Worm (Caenorhabditis elegans) whole organism, L3 larva: Measurements from ENCODE around the gene T28H10.2.
A peak's percentile ranks its signal among the peaks of the same experiment; 100 is the strongest.

Source experiments
- ZK546.5 ChIP-seq: sonication (generic microtip); optimal IDR thresholded peaks from 2 replicates; lab custom pipeline; 2017; ENCODE audit warnings: missing biosample characterization, missing genetic modification characterization
- aly-2 ChIP-seq: fragments of 150-350 bp; optimal IDR thresholded peaks from 2 replicates; lab custom pipeline; 2014; ENCODE audit warnings: missing biosample characterization, missing genetic modification characterization
- ama-1 ChIP-seq: fragments of 150-350 bp; optimal IDR thresholded peaks from 2 replicates; lab custom pipeline; 2018
- ceh-16 ChIP-seq: sonication (generic microtip); optimal IDR thresholded peaks from 2 replicates; lab custom pipeline; 2017; ENCODE audit warnings: missing biosample characterization, missing genetic modification characterization
- ceh-28 ChIP-seq: fragments of 150-350 bp; optimal IDR thresholded peaks from 2 replicates; lab custom pipeline; 2014; ENCODE audit warnings: missing biosample characterization, missing genetic modification reagents, missing genetic modification characterization
- ceh-82 ChIP-seq: fragments of 150-350 bp; optimal IDR thresholded peaks from 2 replicates; lab custom pipeline; 2014; ENCODE audit warnings: missing biosample characterization, missing genetic modification characterization
- ceh-9 ChIP-seq: sonication (generic microtip); optimal IDR thresholded peaks from 2 replicates; lab custom pipeline; 2018; ENCODE audit warnings: missing biosample characterization, missing genetic modification characterization
- daf-12 ChIP-seq: fragments of 150-350 bp; optimal IDR thresholded peaks from 2 replicates; lab custom pipeline; 2014; ENCODE audit warnings: missing biosample characterization, missing genetic modification reagents, missing genetic modification characterization
- egl-27 ChIP-seq: sonication (generic microtip); optimal IDR thresholded peaks from 4 replicates; lab custom pipeline; 2017; ENCODE audit warnings: missing biosample characterization, missing genetic modification reagents, missing genetic modification characterization
- egl-5 ChIP-seq: fragments of 150-350 bp; optimal IDR thresholded peaks from 2 replicates; lab custom pipeline; 2017; ENCODE audit warnings: missing biosample characterization, missing genetic modification reagents, missing genetic modification characterization, inconsistent platforms
- elt-1 ChIP-seq: fragments of 150-350 bp; optimal IDR thresholded peaks from 2 replicates; lab custom pipeline; 2014; ENCODE audit warnings: missing biosample characterization, missing genetic modification characterization
- elt-2 ChIP-seq: sonication (generic microtip); optimal IDR thresholded peaks from 2 replicates; lab custom pipeline; 2016; ENCODE audit warnings: missing genetic modification reagents, mild to moderate bottlenecking, missing genetic modification characterization, missing compliant biosample characterization
- elt-3 ChIP-seq, 3 experiments: fragments of 150-350 bp in 1 of 3; sonication (generic microtip) in 2 of 3; optimal IDR thresholded peaks; 2 replicates in 2 of 3; 4 replicates in 1 of 3; lab custom pipeline; 2014 to 2017; ENCODE audit warnings: missing biosample characterization in 3 of 3, missing genetic modification characterization in 3 of 3
- eor-1 ChIP-seq, 2 experiments: fragments of 150-350 bp; optimal IDR thresholded peaks; 2 replicates each; lab custom pipeline; 2014 to 2018; ENCODE audit warnings: missing biosample characterization in 2 of 2, missing genetic modification characterization in 2 of 2
- fkh-10 ChIP-seq: sonication (generic microtip); optimal IDR thresholded peaks from 2 replicates; lab custom pipeline; 2017; ENCODE audit warnings: missing biosample characterization, missing genetic modification reagents, missing genetic modification characterization
- fkh-2 ChIP-seq: fragments of 150-350 bp; optimal IDR thresholded peaks from 2 replicates; lab custom pipeline; 2014; ENCODE audit warnings: missing biosample characterization, missing genetic modification reagents, missing genetic modification characterization
- fos-1 ChIP-seq: fragments of 150-350 bp; optimal IDR thresholded peaks from 2 replicates; lab custom pipeline; 2014; ENCODE audit warnings: missing biosample characterization, missing genetic modification characterization
- hmg-11 ChIP-seq: sonication (generic microtip); optimal IDR thresholded peaks from 2 replicates; lab custom pipeline; 2016; ENCODE audit warnings: missing genetic modification characterization, missing compliant biosample characterization
- jun-1 ChIP-seq: fragments of 150-350 bp; optimal IDR thresholded peaks from 2 replicates; lab custom pipeline; 2014; ENCODE audit warnings: missing biosample characterization, missing genetic modification reagents, missing genetic modification characterization
- lin-15B ChIP-seq: fragments of 150-350 bp; optimal IDR thresholded peaks from 2 replicates; lab custom pipeline; 2014; ENCODE audit warnings: missing biosample characterization, missing genetic modification characterization
- lin-39 ChIP-seq: fragments of 150-350 bp; optimal IDR thresholded peaks from 2 replicates; lab custom pipeline; 2018; ENCODE audit warnings: missing biosample characterization, missing genetic modification reagents, missing genetic modification characterization
- lsy-12 ChIP-seq: sonication (generic microtip); optimal IDR thresholded peaks from 2 replicates; lab custom pipeline; 2016; ENCODE audit warnings: mild to moderate bottlenecking, missing genetic modification characterization, missing compliant biosample characterization
- mdl-1 ChIP-seq: fragments of 150-350 bp; optimal IDR thresholded peaks from 2 replicates; lab custom pipeline; 2014; ENCODE audit warnings: missing biosample characterization, missing genetic modification characterization
- mml-1 ChIP-seq: fragments of 150-350 bp; sonication (generic microtip); optimal IDR thresholded peaks from 3 replicates; lab custom pipeline; 2014; ENCODE audit warnings: missing biosample characterization, missing genetic modification characterization
- nfya-1 ChIP-seq: sonication (generic microtip); optimal IDR thresholded peaks from 2 replicates; lab custom pipeline; 2017; ENCODE audit warnings: missing genetic modification characterization, mild to moderate bottlenecking, missing compliant biosample characterization, antibody characterized with exemption, moderate library complexity; ENCODE audit not compliant: insufficient read depth
- nhr-12 ChIP-seq: fragments of 150-350 bp; optimal IDR thresholded peaks from 2 replicates; lab custom pipeline; 2014; ENCODE audit warnings: missing biosample characterization, missing genetic modification characterization
- nhr-23 ChIP-seq: fragments of 150-350 bp; optimal IDR thresholded peaks from 2 replicates; lab custom pipeline; 2014; ENCODE audit warnings: missing biosample characterization, missing genetic modification reagents, missing genetic modification characterization
- nhr-237 ChIP-seq: fragments of 150-350 bp; optimal IDR thresholded peaks from 2 replicates; lab custom pipeline; 2014; ENCODE audit warnings: missing biosample characterization, missing genetic modification characterization
- nhr-25 ChIP-seq: sonication (generic microtip); optimal IDR thresholded peaks from 2 replicates; lab custom pipeline; 2017; ENCODE audit warnings: missing biosample characterization, missing genetic modification characterization
- nhr-28 ChIP-seq: fragments of 150-350 bp; optimal IDR thresholded peaks from 2 replicates; lab custom pipeline; 2014; ENCODE audit warnings: missing biosample characterization, missing genetic modification characterization
- nhr-43 ChIP-seq: sonication (generic microtip); optimal IDR thresholded peaks from 2 replicates; lab custom pipeline; 2016; ENCODE audit warnings: mild to moderate bottlenecking, missing genetic modification characterization, missing compliant biosample characterization; ENCODE audit not compliant: poor library complexity, severe bottlenecking
- nhr-67 ChIP-seq: fragments of 150-350 bp; optimal IDR thresholded peaks from 2 replicates; lab custom pipeline; 2014; ENCODE audit warnings: missing biosample characterization, missing genetic modification characterization
- nhr-77 ChIP-seq: fragments of 150-350 bp; optimal IDR thresholded peaks from 2 replicates; lab custom pipeline; 2014; ENCODE audit warnings: missing biosample characterization, missing genetic modification characterization
- pha-4 ChIP-seq: fragments of 150-350 bp; optimal IDR thresholded peaks from 2 replicates; lab custom pipeline; 2014; ENCODE audit warnings: missing biosample characterization, missing genetic modification reagents, missing genetic modification characterization
- sea-2 ChIP-seq: fragments of 150-350 bp; sonication (generic microtip); optimal IDR thresholded peaks from 4 replicates; lab custom pipeline; 2014; ENCODE audit warnings: missing biosample characterization, missing genetic modification reagents, missing genetic modification characterization
- skn-1 ChIP-seq: fragments of 150-350 bp; optimal IDR thresholded peaks from 2 replicates; lab custom pipeline; 2014; ENCODE audit warnings: missing biosample characterization, missing genetic modification characterization
- snpc-4 ChIP-seq: fragments of 150-350 bp; optimal IDR thresholded peaks from 2 replicates; lab custom pipeline; 2014; ENCODE audit warnings: missing biosample characterization, missing genetic modification characterization
- tbx-2 ChIP-seq: sonication (generic microtip); optimal IDR thresholded peaks from 2 replicates; lab custom pipeline; 2016; ENCODE audit warnings: mild to moderate bottlenecking, missing genetic modification characterization, missing compliant biosample characterization
- unc-39 ChIP-seq: sonication (generic microtip); optimal IDR thresholded peaks from 4 replicates; lab custom pipeline; 2017; ENCODE audit warnings: missing biosample characterization, missing genetic modification characterization
- unc-62 ChIP-seq: fragments of 150-350 bp; sonication (generic microtip); optimal IDR thresholded peaks from 4 replicates; lab custom pipeline; 2014; ENCODE audit warnings: missing biosample characterization, missing genetic modification reagents, missing genetic modification characterization
- zag-1 ChIP-seq: fragments of 150-350 bp; optimal IDR thresholded peaks from 2 replicates; lab custom pipeline; 2014; ENCODE audit warnings: missing biosample characterization, missing genetic modification characterization
- ztf-11 ChIP-seq: fragments of 150-350 bp; optimal IDR thresholded peaks from 2 replicates; lab custom pipeline; 2014; ENCODE audit warnings: missing biosample characterization, missing genetic modification characterization
- ztf-4 ChIP-seq: fragments of 150-350 bp; optimal IDR thresholded peaks from 2 replicates; lab custom pipeline; 2014; ENCODE audit warnings: missing biosample characterization, missing genetic modification characterization

Gene T28H10.2

DNA sequence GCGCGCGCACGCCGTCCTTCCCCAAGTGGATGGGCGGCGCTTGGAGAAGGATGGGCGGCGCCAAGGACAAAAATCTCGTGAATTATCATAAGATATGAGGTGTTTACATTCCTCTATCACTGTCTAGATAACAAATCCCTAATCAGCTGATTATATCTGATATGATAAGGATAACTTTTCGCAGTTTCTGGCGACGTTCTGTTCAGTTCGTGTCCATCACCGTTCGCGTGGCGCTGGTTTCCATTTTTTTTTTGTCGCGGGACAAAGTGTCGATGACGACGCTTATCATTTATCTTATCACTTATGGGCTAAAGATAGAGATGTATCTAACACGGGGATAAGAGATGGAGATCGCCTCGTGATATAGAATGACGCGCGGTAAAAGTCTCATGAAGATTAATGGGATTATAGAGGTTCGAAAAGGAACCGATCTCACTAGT, 40.6 kb upstream of the T28H10.2 start:
- TF ChIP-seq eor-1 (tag; optimal IDR thresholded peaks at IDR 0.05; lab: Kevin White, UChicago) (no peak), nhr-67 (tag; lab: Kevin White, UChicago) (no peak), elt-1 (tag; lab: Kevin White, UChicago) (no peak), zag-1 (tag; lab: Kevin White, UChicago) (no peak), nhr-43 (tag; lab: Kevin White, UChicago) (peak; percentile 81), ceh-82 (tag; lab: Kevin White, UChicago) (no peak), ceh-9 (tag; lab: Kevin White, UChicago) (no peak), fkh-10 (GFP tag; lab: Kevin White, UChicago) (no peak), fos-1 (tag; lab: Kevin White, UChicago) (no peak), mml-1 (tag; lab: Kevin White, UChicago) (peak; percentile 13), ceh-16 (tag; lab: Kevin White, UChicago) (no peak), nhr-28 (tag; lab: Kevin White, UChicago) (no peak), hmg-11 (tag; lab: Kevin White, UChicago) (no peak), tbx-2 (tag; lab: Kevin White, UChicago) (peak; percentile 26), fkh-2 (tag; lab: Kevin White, UChicago) (no peak), lin-15B (tag; lab: Kevin White, UChicago) (no peak), unc-62 (GFP tag; lab: Kevin White, UChicago) (no peak), jun-1 (tag; lab: Kevin White, UChicago) (no peak), nhr-237 (tag; lab: Kevin White, UChicago) (no peak), daf-12 (tag; lab: Kevin White, UChicago) (no peak), elt-3 (tag; optimal IDR thresholded peaks at IDR 0.05; lab: Kevin White, UChicago) (peak; percentile 97 to 99 (median 99)), unc-39 (tag; lab: Kevin White, UChicago) (no peak), snpc-4 (tag; lab: Kevin White, UChicago) (no peak), ama-1 (lab: Kevin White, UChicago) (no peak), egl-5 (tag; lab: Kevin White, UChicago) (no peak), ceh-28 (tag; lab: Kevin White, UChicago) (peak; percentile 11), pha-4 (no peak), nhr-25 (peak; percentile 13), ztf-4 (tag; lab: Kevin White, UChicago) (no peak), sea-2 (no peak), nhr-12 (tag; lab: Kevin White, UChicago) (no peak), nhr-23 (peak; percentile 89), nfya-1 (tag; lab: Kevin White, UChicago) (no peak), ZK546.5 (tag; lab: Kevin White, UChicago) (no peak), ztf-11 (tag; lab: Kevin White, UChicago) (no peak), lsy-12 (tag; lab: Kevin White, UChicago) (no peak), nhr-77 (tag; lab: Kevin White, UChicago) (no peak), mdl-1 (tag; lab: Kevin White, UChicago) (no peak), aly-2 (tag; lab: Kevin White, UChicago) (no peak), elt-2 (tag; lab: Kevin White, UChicago) (no peak), lin-39 (no peak), skn-1 (no peak)

DNA sequence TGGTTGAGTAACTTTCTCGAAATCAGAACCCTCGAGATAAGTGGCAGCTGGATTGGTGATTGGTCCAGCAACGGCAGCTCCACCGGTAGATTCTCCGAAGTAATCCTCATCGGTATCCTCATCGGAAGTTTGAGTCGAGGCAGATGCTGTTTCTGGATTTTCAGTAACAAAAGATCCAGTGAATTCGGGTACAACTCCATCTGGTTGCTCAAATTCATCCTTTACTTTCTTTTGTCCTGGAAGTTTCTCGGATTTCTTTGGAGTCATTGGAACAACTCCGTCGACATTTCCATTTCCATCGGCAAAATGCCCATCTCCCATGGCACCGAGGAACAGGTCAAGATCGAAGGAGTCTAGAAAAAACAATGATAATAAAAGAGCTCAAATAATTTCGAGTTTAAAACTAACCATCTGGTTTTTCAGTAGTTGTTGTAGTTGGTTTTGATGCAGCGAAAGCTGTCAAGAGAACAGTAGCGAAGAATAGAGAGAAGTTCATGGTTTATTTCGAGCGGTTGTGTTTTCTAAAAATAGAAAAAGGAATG, 40.0 kb upstream of the T28H10.2 start, which contains the start of gene F45D3.4:
Gene F45D3.4 (minus strand): TSS at position 521 of the 542 bp plus-strand sequence.
- TF ChIP-seq nhr-25, result peak; percentile 2
- no peak for TF ChIP-seq ztf-11 (tag; lab: Kevin White, UChicago)
- TF ChIP-seq lin-39, result peak; percentile 41
- peak; percentile 90 for TF ChIP-seq ama-1 (lab: Kevin White, UChicago)
- TF ChIP-seq nfya-1 (tag; lab: Kevin White, UChicago), result no peak
- TF ChIP-seq fos-1 (tag; lab: Kevin White, UChicago), result no peak
- no peak for TF ChIP-seq zag-1 (tag; lab: Kevin White, UChicago)
- TF ChIP-seq egl-27, result no peak
